Fruit fly (Drosophila melanogaster) whole organism, embryonic: ENCODE measurements around the gene CG42795.
A peak's percentile ranks its signal among the peaks of the same experiment; 100 is the strongest.

Experiments
- ATbp ChIP-seq: fragments of 200-800 bp; sonication (Bioruptor generic); optimal IDR thresholded peaks from 2 replicates; lab custom pipeline; 2017; ENCODE audit warnings: missing biosample characterization, mild to moderate bottlenecking, missing genetic modification characterization, missing genetic modification reagents
- Asciz ChIP-seq: fragments of 200-800 bp; sonication (Bioruptor generic); optimal IDR thresholded peaks from 2 replicates; lab custom pipeline; 2017; ENCODE audit warnings: missing biosample characterization, mild to moderate bottlenecking, missing genetic modification characterization, missing genetic modification reagents
- Atf-2 ChIP-seq: fragments of 200-800 bp; sonication (Bioruptor generic); optimal IDR thresholded peaks from 2 replicates; lab custom pipeline; 2016; ENCODE audit warnings: missing biosample characterization, missing genetic modification characterization
- B-H2 ChIP-seq: fragments of 200-800 bp; sonication (Bioruptor generic); optimal IDR thresholded peaks from 2 replicates; lab custom pipeline; 2018; ENCODE audit warnings: missing biosample characterization, mild to moderate bottlenecking, missing genetic modification characterization
- Blimp-1 ChIP-seq: fragments of 200-800 bp; sonication (Bioruptor generic); optimal IDR thresholded peaks from 3 replicates; lab custom pipeline; 2018; ENCODE audit warnings: missing biosample characterization, missing genetic modification characterization, mild to moderate bottlenecking, moderate library complexity, missing genetic modification reagents
- CG10959 ChIP-seq: fragments of 200-800 bp; sonication (Bioruptor generic); IDR thresholded peaks from 2 replicates; pipeline ENCODE4 v1.3.6; 2022; ENCODE audit warnings: missing biosample characterization, missing genetic modification characterization
- CG11456 ChIP-seq: fragments of 200-800 bp; sonication (Bioruptor generic); IDR thresholded peaks from 3 replicates; pipeline ENCODE4 v1.3.6; 2022; ENCODE audit warnings: missing biosample characterization, missing genetic modification characterization
- CG11504 ChIP-seq: fragments of 200-800 bp; sonication (Bioruptor generic); optimal IDR thresholded peaks from 3 replicates; lab custom pipeline; 2019; ENCODE audit warnings: missing biosample characterization, mild to moderate bottlenecking, missing genetic modification characterization, moderate library complexity
- CG12391 ChIP-seq: fragments of 200-800 bp; sonication (Bioruptor generic); optimal IDR thresholded peaks from 3 replicates; lab custom pipeline; 2018; ENCODE audit warnings: missing biosample characterization, mild to moderate bottlenecking, missing genetic modification characterization, moderate library complexity
- CG13287 ChIP-seq: fragments of 200-800 bp; sonication (Bioruptor generic); IDR thresholded peaks from 2 replicates; pipeline ENCODE4 v1.3.6; 2022; ENCODE audit warnings: missing biosample characterization, missing genetic modification characterization; ENCODE audit not compliant: partially characterized antibody
- CG13894 ChIP-seq: fragments of 200-800 bp; sonication (Bioruptor generic); optimal IDR thresholded peaks from 3 replicates; lab custom pipeline; 2018; ENCODE audit warnings: missing biosample characterization, mild to moderate bottlenecking, missing genetic modification characterization, moderate library complexity
- CG1647 ChIP-seq: fragments of 200-800 bp; sonication (Bioruptor generic); optimal IDR thresholded peaks from 3 replicates; lab custom pipeline; 2016; ENCODE audit warnings: missing biosample characterization, missing genetic modification characterization
- CG17359 ChIP-seq: fragments of 200-800 bp; sonication (Bioruptor generic); optimal IDR thresholded peaks from 3 replicates; lab custom pipeline; 2018; ENCODE audit warnings: missing biosample characterization, mild to moderate bottlenecking, missing genetic modification characterization, moderate library complexity
- CG18764 ChIP-seq: fragments of 200-800 bp; sonication (Bioruptor generic); optimal IDR thresholded peaks from 3 replicates; lab custom pipeline; 2016; ENCODE audit warnings: missing biosample characterization, missing genetic modification characterization
- CG31441 ChIP-seq: fragments of 200-800 bp; sonication (Bioruptor generic); IDR thresholded peaks from 2 replicates; pipeline ENCODE4 v1.3.6; 2022; ENCODE audit warnings: missing biosample characterization, missing genetic modification characterization
- CG33213 ChIP-seq: fragments of 200-800 bp; sonication (Bioruptor generic); optimal IDR thresholded peaks from 3 replicates; lab custom pipeline; 2016; ENCODE audit warnings: missing biosample characterization, missing genetic modification characterization
- CG6689 ChIP-seq: fragments of 200-800 bp; sonication (Bioruptor generic); IDR thresholded peaks from 2 replicates; pipeline ENCODE4 v1.3.6; 2022; ENCODE audit warnings: missing biosample characterization, missing genetic modification characterization
- CG6813 ChIP-seq: fragments of 200-800 bp; sonication (Bioruptor generic); optimal IDR thresholded peaks from 2 replicates; lab custom pipeline; 2017; ENCODE audit warnings: missing biosample characterization, missing genetic modification characterization, mild to moderate bottlenecking, moderate library complexity, missing genetic modification reagents
- CTCF ChIP-seq: fragments of 200-800 bp; sonication (Bioruptor generic); optimal IDR thresholded peaks from 2 replicates; lab custom pipeline; 2017; ENCODE audit warnings: missing biosample characterization, mild to moderate bottlenecking, missing genetic modification characterization, moderate library complexity
- CkIIα-i1 ChIP-seq: fragments of 200-800 bp; sonication (Bioruptor generic); IDR thresholded peaks from 2 replicates; pipeline ENCODE4 v1.3.6; 2022; ENCODE audit warnings: missing biosample characterization, missing genetic modification characterization
- CoRest ChIP-seq: fragments of 200-800 bp; sonication (Bioruptor generic); optimal IDR thresholded peaks from 3 replicates; lab custom pipeline; 2018; ENCODE audit warnings: missing biosample characterization, mild to moderate bottlenecking, missing genetic modification characterization, moderate library complexity
- Ets65A ChIP-seq: fragments of 200-800 bp; sonication (Bioruptor generic); peaks from one replicate; lab custom pipeline; 2016; ENCODE audit warnings: missing biosample characterization, missing genetic modification characterization
- Mad ChIP-seq: fragments of 200-800 bp; sonication (Bioruptor generic); optimal IDR thresholded peaks from 2 replicates; lab custom pipeline; 2016; ENCODE audit warnings: missing biosample characterization, missing genetic modification characterization
- Nf-YA ChIP-seq: fragments of 200-800 bp; sonication (Bioruptor generic); IDR thresholded peaks from 2 replicates; pipeline ENCODE4 v1.3.6; 2022; ENCODE audit warnings: missing biosample characterization, missing genetic modification characterization
- Oaz ChIP-seq: fragments of 200-800 bp; sonication (Bioruptor generic); IDR thresholded peaks from 2 replicates; pipeline ENCODE4 v1.3.6; 2022; ENCODE audit warnings: missing biosample characterization, missing genetic modification characterization
- Oli ChIP-seq: fragments of 200-800 bp; sonication (Bioruptor generic); optimal IDR thresholded peaks from 2 replicates; lab custom pipeline; 2018; ENCODE audit warnings: missing biosample characterization, mild to moderate bottlenecking, missing genetic modification characterization, moderate library complexity
- Scr ChIP-seq: fragments of 200-800 bp; sonication (Bioruptor generic); IDR thresholded peaks from 2 replicates; pipeline ENCODE4 v1.3.6; 2022; ENCODE audit warnings: missing biosample characterization, missing genetic modification characterization; ENCODE audit not compliant: partially characterized antibody
- Sry-δ ChIP-seq: fragments of 200-800 bp; sonication (Bioruptor generic); optimal IDR thresholded peaks from 2 replicates; lab custom pipeline; 2016; ENCODE audit warnings: missing biosample characterization, missing genetic modification characterization
- al ChIP-seq: fragments of 200-800 bp; sonication (Bioruptor generic); IDR thresholded peaks from 2 replicates; pipeline ENCODE4 v1.3.6; 2022; ENCODE audit warnings: missing biosample characterization, missing genetic modification characterization
- ato ChIP-seq: fragments of 200-800 bp; sonication (Bioruptor generic); IDR thresholded peaks from 2 replicates; pipeline ENCODE4 v1.3.6; 2022; ENCODE audit warnings: missing biosample characterization, missing genetic modification characterization; ENCODE audit not compliant: partially characterized antibody
- az2 ChIP-seq: fragments of 200-800 bp; sonication (Bioruptor generic); optimal IDR thresholded peaks from 3 replicates; lab custom pipeline; 2016; ENCODE audit warnings: missing biosample characterization, missing genetic modification characterization
- bsh ChIP-seq, 2 experiments: fragments of 200-800 bp; sonication (Bioruptor generic); optimal IDR thresholded peaks; 2 replicates each; lab custom pipeline; 2017 to 2018; ENCODE audit warnings: mild to moderate bottlenecking in 2 of 2, missing biosample characterization in 2 of 2, missing genetic modification characterization in 2 of 2, moderate library complexity in 1 of 2
- dysf ChIP-seq: fragments of 200-800 bp; sonication (Bioruptor generic); IDR thresholded peaks from 3 replicates; pipeline ENCODE4 v1.3.6; 2022; ENCODE audit warnings: missing biosample characterization, missing genetic modification characterization
- esg ChIP-seq: fragments of 200-800 bp; sonication (Bioruptor generic); conservative IDR thresholded peaks from 2 replicates; pipeline ENCODE4 v1.3.6; 2022; ENCODE audit warnings: missing biosample characterization, missing genetic modification characterization
- eve ChIP-seq, 2 experiments: fragments of >200 bp; optimal IDR thresholded peaks; 2 replicates each; lab custom pipeline; 2017; ENCODE audit warnings: missing biosample characterization in 2 of 2, missing genetic modification characterization in 2 of 2
- hb ChIP-seq: fragments of 200-800 bp; sonication (Bioruptor generic); IDR thresholded peaks from 3 replicates; pipeline ENCODE4 v1.3.6; 2022; ENCODE audit warnings: missing biosample characterization, missing genetic modification characterization; ENCODE audit not compliant: partially characterized antibody
- ind ChIP-seq: fragments of 200-800 bp; sonication (Bioruptor generic); optimal IDR thresholded peaks from 3 replicates; lab custom pipeline; 2016; ENCODE audit warnings: missing biosample characterization, missing genetic modification characterization
- mirr ChIP-seq: fragments of 200-800 bp; sonication (Bioruptor generic); optimal IDR thresholded peaks from 3 replicates; lab custom pipeline; 2018; ENCODE audit warnings: missing biosample characterization, mild to moderate bottlenecking, missing genetic modification characterization
- nmo ChIP-seq: fragments of 200-800 bp; sonication (Bioruptor generic); optimal IDR thresholded peaks from 2 replicates; lab custom pipeline; 2018; ENCODE audit warnings: missing biosample characterization, mild to moderate bottlenecking, missing genetic modification characterization, moderate library complexity
- pb ChIP-seq: fragments of 200-800 bp; sonication (Bioruptor generic); optimal IDR thresholded peaks from 3 replicates; lab custom pipeline; 2016; ENCODE audit warnings: missing biosample characterization, missing genetic modification characterization
- peb ChIP-seq: fragments of 200-800 bp; sonication (Bioruptor generic); IDR thresholded peaks from 2 replicates; pipeline ENCODE4 v1.3.6; 2022; ENCODE audit warnings: missing biosample characterization, missing genetic modification characterization
- pho ChIP-seq: fragments of 200-800 bp; sonication (Bioruptor generic); optimal IDR thresholded peaks from 2 replicates; lab custom pipeline; 2016; ENCODE audit warnings: missing biosample characterization, missing genetic modification characterization
- pum ChIP-seq: fragments of 200-800 bp; sonication (Bioruptor generic); optimal IDR thresholded peaks from 2 replicates; lab custom pipeline; 2016; ENCODE audit warnings: missing biosample characterization, missing genetic modification characterization
- sima ChIP-seq: fragments of 200-800 bp; sonication (Bioruptor generic); optimal IDR thresholded peaks from 2 replicates; lab custom pipeline; 2016; ENCODE audit warnings: missing biosample characterization, missing genetic modification characterization
- sisA ChIP-seq: fragments of 200-800 bp; sonication (Bioruptor generic); IDR thresholded peaks from 2 replicates; pipeline ENCODE4 v1.3.6; 2022; ENCODE audit warnings: missing biosample characterization, missing genetic modification characterization
- stwl ChIP-seq: fragments of 200-800 bp; sonication (Bioruptor generic); optimal IDR thresholded peaks from 3 replicates; lab custom pipeline; 2018; ENCODE audit warnings: missing biosample characterization, mild to moderate bottlenecking, missing genetic modification characterization, moderate library complexity
- ttk ChIP-seq: fragments of 200-800 bp; sonication (Bioruptor generic); IDR thresholded peaks from 2 replicates; pipeline ENCODE4 v2.1.2; 2022; ENCODE audit warnings: missing biosample characterization, missing genetic modification characterization
- vvl ChIP-seq: fragments of 200-800 bp; sonication (Bioruptor generic); IDR thresholded peaks from 2 replicates; pipeline ENCODE4 v1.3.6; 2022; ENCODE audit warnings: missing biosample characterization, missing genetic modification characterization
- wek ChIP-seq: fragments of 200-800 bp; sonication (Bioruptor generic); optimal IDR thresholded peaks from 3 replicates; lab custom pipeline; 2018; ENCODE audit warnings: missing biosample characterization, mild to moderate bottlenecking, missing genetic modification characterization, moderate library complexity
- zfh2 ChIP-seq: fragments of 200-800 bp; sonication (Bioruptor generic); optimal IDR thresholded peaks from 2 replicates; lab custom pipeline; 2016; ENCODE audit warnings: missing biosample characterization, missing genetic modification characterization

Gene CG42795

dm6 chr3R:10274829-10275228 is 49.3 kb downstream of the CG42795 start (continued):
- TF ChIP-seq Blimp-1 (no peak), Scr (GFP tag; lab: Robert Waterston, UW) (no peak), CG13287 (GFP tag; lab: Robert Waterston, UW) (no peak), esg (GFP tag; lab: Robert Waterston, UW) (0 out of 2 replicates have a peak, but pooled peaks have one; percentile 14), Ets65A (GFP tag; lab: Kevin White, UChicago) (no peak), CG11504 (tag; lab: Kevin White, UChicago) (peak; percentile 6), Mad (no peak), stwl (no peak), CG1647 (GFP tag; lab: Kevin White, UChicago) (no peak), ATbp (GFP tag; lab: Kevin White, UChicago) (peak; percentile 9), al (GFP tag; lab: Robert Waterston, UW) (no peak), Atf-2 (GFP tag; lab: Kevin White, UChicago) (no peak), CG6689 (GFP tag; lab: Robert Waterston, UW) (no peak)

dm6 chr3R:10276002-10276401 is 50.5 kb downstream of the CG42795 start:
- TF ChIP-seq eve (GFP tag; optimal IDR thresholded peaks at IDR 0.05; lab: Kevin White, UChicago) (peak in 1 of 2 experiments; percentile 50), Oaz (no peak), Sry-δ (GFP tag; lab: Kevin White, UChicago) (no peak), az2 (GFP tag; lab: Kevin White, UChicago) (no peak), CG13894 (tag; lab: Kevin White, UChicago) (no peak), CoRest (tag; lab: Kevin White, UChicago) (peak; percentile 8), pum (no peak), mirr (no peak), CG18764 (GFP tag; lab: Kevin White, UChicago) (no peak), CG17359 (tag; lab: Kevin White, UChicago) (peak; percentile 19), CTCF (GFP tag; lab: Kevin White, UChicago) (no peak), Oli (tag; lab: Kevin White, UChicago) (peak; percentile 15), peb (0 out of 2 replicates have a peak, but pooled peaks have one; percentile 28), Mad (no peak), ttk (no peak), CG31441 (GFP tag; lab: Robert Waterston, UW) (no peak), CG33213 (GFP tag; lab: Kevin White, UChicago) (no peak), Asciz (GFP tag; lab: Kevin White, UChicago) (no peak), dysf (GFP tag; lab: Robert Waterston, UW) (peak; percentile 45; the same call in 1 of the 3 replicates), sisA (peak; percentile 16; the same call in 1 of the 2 replicates), stwl (no peak), ind (GFP tag; lab: Kevin White, UChicago) (no peak), pho (no peak), CG1647 (GFP tag; lab: Kevin White, UChicago) (no peak), wek (GFP tag; lab: Kevin White, UChicago) (no peak), ato (GFP tag; lab: Robert Waterston, UW) (no peak), bsh (GFP tag; optimal IDR thresholded peaks at IDR 0.05; lab: Kevin White, UChicago) (peak in 1 of 2 experiments; percentile 21), Nf-YA (GFP tag; lab: Robert Waterston, UW) (no peak), sima (no peak), hb (GFP tag; lab: Robert Waterston, UW) (no peak), CG12391 (tag; lab: Kevin White, UChicago) (peak; percentile 9), CkIIα-i1 (no peak), CG6813 (GFP tag; lab: Kevin White, UChicago) (no peak), zfh2 (GFP tag; lab: Kevin White, UChicago) (no peak), nmo (GFP tag; lab: Kevin White, UChicago) (no peak), CG11456 (GFP tag; lab: Robert Waterston, UW) (no peak), pb (no peak), CG10959 (no peak), vvl (0 out of 2 replicates have a peak, but pooled peaks have one; percentile 10), B-H2 (GFP tag; lab: Kevin White, UChicago) (no peak)
